Fruit fly (Drosophila melanogaster): ENCODE results near the gene GATAd.
A peak's percentile ranks its signal among the peaks of the same experiment; 100 is the strongest.

GATAd gene

DNA sequence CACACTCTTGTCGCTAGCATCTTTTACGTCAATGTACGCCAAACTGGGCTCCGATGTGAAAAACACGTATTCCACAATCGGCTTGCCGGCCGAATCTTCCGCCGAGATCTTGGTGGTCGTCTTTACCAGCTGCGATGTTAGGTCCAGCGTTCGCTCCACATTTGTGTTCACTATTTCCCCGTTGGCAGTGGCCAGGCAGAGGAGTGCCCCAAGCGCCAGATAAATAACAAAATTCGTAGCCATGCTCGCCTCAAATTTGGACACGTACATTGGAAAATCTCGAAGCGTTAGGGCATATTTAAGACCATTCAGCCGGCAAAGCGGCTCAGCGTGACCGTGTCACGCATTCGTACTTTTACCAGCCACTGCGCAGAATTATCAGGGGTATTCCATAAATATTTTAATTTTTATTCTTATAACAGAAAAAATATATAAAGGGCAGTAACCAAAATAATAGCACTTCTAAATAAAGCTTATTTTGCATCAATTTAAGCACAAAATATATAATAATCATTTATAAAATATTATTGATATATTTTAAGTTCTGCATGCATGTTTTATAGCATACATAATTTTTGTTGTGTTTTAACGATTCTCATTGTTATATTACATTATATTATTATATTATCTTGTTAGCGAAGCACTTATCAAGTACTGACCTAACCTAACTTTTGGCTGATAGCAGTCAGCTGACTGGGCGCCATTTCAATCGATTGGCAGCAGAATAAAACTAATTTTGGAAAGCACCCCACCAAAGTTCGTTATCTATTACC, 42.1 kb downstream of the GATAd start, which contains the start of the genes CG33303 and dpr19 (continued):
- TF ChIP-seq BEAF-32 (GFP tag; optimal IDR thresholded peaks at IDR 0.05), result peak; percentile 19
- TF ChIP-seq maf-S (GFP tag; optimal IDR thresholded peaks at IDR 0.05), result no peak
- peak; percentile 65 for TF ChIP-seq bcd (GFP tag; optimal IDR thresholded peaks at IDR 0.05)
- no peak for TF ChIP-seq sr (GFP tag; IDR thresholded peaks at IDR 0.05)
- peak; percentile 55 for TF ChIP-seq CG2116 (GFP tag; optimal IDR thresholded peaks at IDR 0.05)
- peak; percentile 90 for TF ChIP-seq phol (tag; optimal IDR thresholded peaks at IDR 0.05)
- TF ChIP-seq crol (GFP tag; IDR thresholded peaks at IDR 0.05), result no peak
- TF ChIP-seq grau (tag; optimal IDR thresholded peaks at IDR 0.05), result peak; percentile 85
- TF ChIP-seq jing (GFP tag; optimal IDR thresholded peaks at IDR 0.05), result no peak
- peak; percentile 84 for TF ChIP-seq CG10267 (tag; optimal IDR thresholded peaks at IDR 0.05)
- no peak for TF ChIP-seq mam (GFP tag; optimal IDR thresholded peaks at IDR 0.05)
- TF ChIP-seq H15 (GFP tag; IDR thresholded peaks at IDR 0.05), result no peak
- peak; percentile 89 for TF ChIP-seq CG13424 (tag; optimal IDR thresholded peaks at IDR 0.05)
- TF ChIP-seq CG1233 (GFP tag; optimal IDR thresholded peaks at IDR 0.05), result peak; percentile 67
- no peak for TF ChIP-seq mld (GFP tag; IDR thresholded peaks at IDR 0.05; ENCODE audit: partially characterized antibody)
- peak; percentile 45 for TF ChIP-seq stwl (tag; optimal IDR thresholded peaks at IDR 0.05)
- TF ChIP-seq CG3726 (GFP tag; IDR thresholded peaks at IDR 0.05), result peak; percentile 51; the same call in 1 of the 3 replicates
- no peak for TF ChIP-seq pita (GFP tag; optimal IDR thresholded peaks at IDR 0.05)
- TF ChIP-seq CG32767 (GFP tag; IDR thresholded peaks at IDR 0.05), result peak; percentile 73; the same call in 1 of the 2 replicates
- no peak for TF ChIP-seq HmgD (GFP tag; optimal IDR thresholded peaks at IDR 0.05)
- TF ChIP-seq CG15269 (tag; optimal IDR thresholded peaks at IDR 0.05), result peak; percentile 87
- peak; percentile 73 for TF ChIP-seq Awh (GFP tag; IDR thresholded peaks at IDR 0.05)
- no peak; the same call in 2 of the 3 replicates for TF ChIP-seq Aef1 (GFP tag; IDR thresholded peaks at IDR 0.05)
- peak in 1 of 2 experiments; percentile 30 for TF ChIP-seq insv (GFP tag; optimal IDR thresholded peaks at IDR 0.05)
- TF ChIP-seq CG12391 (tag; optimal IDR thresholded peaks at IDR 0.05), result peak; percentile 92
- TF ChIP-seq CG31388 (GFP tag; optimal IDR thresholded peaks at IDR 0.05), result no peak
- TF ChIP-seq NfI (GFP tag; optimal IDR thresholded peaks at IDR 0.05), result peak; percentile 45
- TF ChIP-seq sd (tag; optimal IDR thresholded peaks at IDR 0.05), result no peak
- no peak for TF ChIP-seq CG3163 (GFP tag; optimal IDR thresholded peaks at IDR 0.05)
- TF ChIP-seq Sox100B (GFP tag; optimal IDR thresholded peaks at IDR 0.05), result peak; percentile 83
- TF ChIP-seq fru (optimal IDR thresholded peaks at IDR 0.05), result no peak
- TF ChIP-seq CG3838 (GFP tag; optimal IDR thresholded peaks at IDR 0.05), result no peak
- TF ChIP-seq Optix (GFP tag; IDR thresholded peaks at IDR 0.05), result no peak
- no peak for TF ChIP-seq ato (GFP tag; IDR thresholded peaks at IDR 0.05; ENCODE audit: partially characterized antibody)
- TF ChIP-seq disco-r (GFP tag; optimal IDR thresholded peaks at IDR 0.05), result no peak
- no peak for TF ChIP-seq Bteb2 (GFP tag; optimal IDR thresholded peaks at IDR 0.05)
- no peak for TF ChIP-seq fu2 (GFP tag; optimal IDR thresholded peaks at IDR 0.05)
- TF ChIP-seq CG13123 (GFP tag; optimal IDR thresholded peaks at IDR 0.05), result peak; percentile 50
- peak; percentile 38; the same call in 1 of the 4 replicates for TF ChIP-seq Dll (GFP tag; IDR thresholded peaks at IDR 0.05; ENCODE audit: partially characterized antibody)
- peak; percentile 19 for TF ChIP-seq trh (GFP tag; optimal IDR thresholded peaks at IDR 0.05)
- TF ChIP-seq TFAM (GFP tag; optimal IDR thresholded peaks at IDR 0.05), result no peak
- TF ChIP-seq gem (tag; optimal IDR thresholded peaks at IDR 0.05), result peak; percentile 92
- TF ChIP-seq NC2α (GFP tag; optimal IDR thresholded peaks at IDR 0.05), result no peak
- no peak for TF ChIP-seq CG4707 (GFP tag; optimal IDR thresholded peaks at IDR 0.05)
- TF ChIP-seq grn (GFP tag; optimal IDR thresholded peaks at IDR 0.05), result no peak
- TF ChIP-seq Atf6 (GFP tag; IDR thresholded peaks at IDR 0.05), result peak; percentile 70
- peak; percentile 61 for TF ChIP-seq pfk (GFP tag; optimal IDR thresholded peaks at IDR 0.05)
- TF ChIP-seq usp (GFP tag; optimal IDR thresholded peaks at IDR 0.05), result no peak
- no peak for TF ChIP-seq CG11560 (tag; IDR thresholded peaks at IDR 0.05)
- TF ChIP-seq CG7786 (GFP tag; optimal IDR thresholded peaks at IDR 0.05), result no peak

All from whole organism, embryonic.